Worm (Caenorhabditis elegans): ENCODE data around the gene srh-167.
"Not testable (repeated sequence)": the region's sequence is repeated elsewhere in the genome, so short reads cannot be mapped to it uniquely, and the experiment has no call there.

srh-167 gene

DNA sequence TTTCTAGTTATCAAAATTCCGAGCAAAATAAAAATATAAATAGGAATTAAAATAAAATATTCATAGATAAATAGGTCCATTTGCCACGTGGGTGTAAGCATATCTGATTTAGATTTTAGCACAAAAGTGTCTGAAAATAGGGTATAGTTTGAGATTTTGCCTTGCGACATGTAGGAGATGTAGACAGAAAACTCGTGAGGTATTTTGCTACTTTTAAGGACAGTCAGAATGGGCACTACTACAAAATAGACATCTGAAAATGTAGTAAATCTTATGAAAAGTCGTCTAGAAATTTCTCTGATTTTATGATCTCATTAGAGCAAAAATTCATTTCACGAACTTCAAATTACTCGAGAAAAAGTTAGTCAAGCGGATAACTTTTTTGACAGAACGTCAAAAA is 41.2 kb downstream of the srh-167 start, which contains the start of gene srv-34:
TSS of gene srv-34 (minus strand) at position 101 of the 400 bp plus-strand sequence.
- no peak for TF ChIP-seq hmg-4 (GFP tag; optimal IDR thresholded peaks at IDR 0.05)
- TF ChIP-seq aly-1 (tag; optimal IDR thresholded peaks at IDR 0.05) = no peak
- no peak for TF ChIP-seq hnd-1 (tag; optimal IDR thresholded peaks at IDR 0.05)
- no peak for TF ChIP-seq ets-7 (tag; optimal IDR thresholded peaks at IDR 0.05)
- TF ChIP-seq scrt-1 (GFP tag; IDR thresholded peaks at IDR 0.05) = no peak
- no peak for TF ChIP-seq pes-1 (GFP tag; IDR thresholded peaks at IDR 0.05)
- TF ChIP-seq F13C5.2 (tag; optimal IDR thresholded peaks at IDR 0.05) = no peak
- TF ChIP-seq sea-1 (GFP tag; conservative IDR thresholded peaks at IDR 0.05) = no peak

DNA sequence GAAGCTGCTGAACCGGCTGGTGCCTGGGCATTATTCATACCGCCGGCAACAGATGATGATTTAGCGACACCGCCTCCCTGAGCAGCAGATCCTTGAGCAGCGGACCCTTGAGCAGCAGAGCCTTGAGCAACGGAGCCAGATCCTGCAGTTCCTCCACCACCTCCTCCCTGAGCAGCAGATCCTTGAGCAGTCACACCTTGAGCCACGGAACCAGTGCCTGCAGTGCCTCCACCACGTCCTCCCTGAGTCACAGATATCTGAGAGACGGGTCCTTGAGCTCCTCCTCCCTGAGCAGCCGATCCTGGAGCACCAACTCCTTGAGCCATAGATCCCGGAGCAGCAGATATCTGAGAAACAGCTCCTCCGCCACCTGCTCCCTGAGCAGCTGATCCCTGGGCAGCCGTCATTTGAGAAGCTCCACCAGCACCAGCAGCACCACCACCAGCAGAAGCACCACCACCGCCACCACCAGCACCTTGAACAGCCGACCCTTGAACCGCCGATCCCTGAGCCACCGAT is 43.0 kb downstream of the srh-167 start:
- TF ChIP-seq aly-1 (tag; optimal IDR thresholded peaks at IDR 0.05) (no peak), sea-1 (GFP tag; conservative IDR thresholded peaks at IDR 0.05) (no peak), scrt-1 (GFP tag; IDR thresholded peaks at IDR 0.05) (no peak), ama-1 (optimal IDR thresholded peaks at IDR 0.05) (no peak), ceh-13 (GFP tag; optimal IDR thresholded peaks at IDR 0.05) (no peak), tbx-37 (GFP tag; conservative IDR thresholded peaks at IDR 0.05) (no peak), hmbx-1 (tag; optimal IDR thresholded peaks at IDR 0.05) (no peak), hnd-1 (tag; optimal IDR thresholded peaks at IDR 0.05) (no peak), B0310.2 (tag; optimal IDR thresholded peaks at IDR 0.05) (no peak), F13C5.2 (tag; optimal IDR thresholded peaks at IDR 0.05) (no peak), flt-1 (GFP tag; IDR thresholded peaks at IDR 0.05) (no peak), tra-4 (tag; optimal IDR thresholded peaks at IDR 0.05) (no peak)

- TF ChIP-seq sea-1 (GFP tag; conservative IDR thresholded peaks at IDR 0.05) (no peak), flt-1 (GFP tag; IDR thresholded peaks at IDR 0.05) (no peak), F13C5.2 (tag; optimal IDR thresholded peaks at IDR 0.05) (no peak)
These were observed 43.7 kb downstream of the srh-167 start for ce11 chrV:16377188-16377587.

ce11 chrV:16377849-16378248 is 44.3 kb downstream of the srh-167 start, which contains the start of gene F13A7.1:
Gene F13A7.1, minus strand, starts transcription at chrV:16377949.
- TF ChIP-seq tbx-37 (GFP tag; conservative IDR thresholded peaks at IDR 0.05) (no peak), hnd-1 (tag; optimal IDR thresholded peaks at IDR 0.05) (no peak), pes-1 (GFP tag; IDR thresholded peaks at IDR 0.05) (no peak), B0310.2 (tag; optimal IDR thresholded peaks at IDR 0.05) (no peak), sea-1 (GFP tag; conservative IDR thresholded peaks at IDR 0.05) (no peak), tra-4 (tag; optimal IDR thresholded peaks at IDR 0.05) (no peak), hmg-4 (GFP tag; optimal IDR thresholded peaks at IDR 0.05) (no peak)

- TF ChIP-seq hnd-1 (tag; optimal IDR thresholded peaks at IDR 0.05) (no peak), tra-4 (tag; optimal IDR thresholded peaks at IDR 0.05) (no peak), hmbx-1 (tag; optimal IDR thresholded peaks at IDR 0.05) (no peak)
These were observed 49.4 kb downstream of the srh-167 start for ce11 chrV:16382949-16383348.

DNA sequence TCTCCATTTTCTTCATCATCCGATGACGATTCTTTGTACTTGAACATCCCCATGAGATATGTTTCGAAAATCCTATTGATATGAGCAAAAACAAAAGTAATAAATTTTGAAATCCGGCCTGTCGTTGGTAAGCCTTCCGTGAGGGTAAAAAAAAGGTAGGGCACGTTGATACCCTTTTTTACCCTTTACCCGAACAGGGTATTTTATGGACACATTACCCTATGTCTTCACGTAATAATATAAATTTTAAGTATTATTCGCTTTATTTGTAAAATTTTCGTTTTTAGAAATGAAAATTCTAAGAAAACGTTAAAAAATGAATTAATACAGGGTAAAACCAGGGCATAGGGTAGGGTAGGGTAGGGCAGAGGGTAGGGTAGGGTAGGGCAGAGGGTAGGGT is 50.2 kb downstream of the srh-167 start, which contains the start of gene F13A7.7:
TSS of gene F13A7.7 (minus strand) at position 101 of the 400 bp plus-strand sequence.
- TF ChIP-seq ets-7 (tag; optimal IDR thresholded peaks at IDR 0.05); ceh-36 (tag; optimal IDR thresholded peaks at IDR 0.05); hmg-4 (GFP tag; optimal IDR thresholded peaks at IDR 0.05): not testable (repeated sequence)
